Fruit fly (Drosophila melanogaster): ENCODE results near the gene mas.

DNA sequence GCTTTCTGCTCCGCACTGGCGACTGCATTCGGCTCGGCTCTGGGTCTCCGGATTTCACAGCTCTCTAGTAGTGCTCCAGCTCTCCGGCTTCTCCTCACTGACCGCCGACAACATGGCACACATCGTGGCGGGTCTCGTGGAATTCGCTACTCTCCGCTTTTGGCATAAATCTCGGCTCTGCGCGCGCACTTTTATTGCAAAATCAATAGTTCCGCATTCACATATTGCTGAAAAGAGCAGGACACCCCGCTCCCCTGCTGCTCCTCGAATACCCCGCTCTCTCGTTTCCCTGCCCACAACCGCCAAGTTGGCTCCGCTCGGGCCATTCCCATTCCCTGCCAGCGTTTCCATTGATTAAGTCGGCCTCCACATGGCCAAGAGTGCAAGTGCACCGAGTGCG, 18.0 kb upstream of the mas start:
- TF ChIP-seq tj (GFP tag; optimal IDR thresholded peaks at IDR 0.05) = no peak
- TF ChIP-seq kay (GFP tag; ENCODE audit: borderline replicate concordance) = no peak
- TF ChIP-seq CG14711 (tag; optimal IDR thresholded peaks at IDR 0.05) = no peak
- TF ChIP-seq bab1 (GFP tag; optimal IDR thresholded peaks at IDR 0.05) = no peak
- no peak for TF ChIP-seq CG7045 (GFP tag; optimal IDR thresholded peaks at IDR 0.05)
- no peak for TF ChIP-seq ovo (GFP tag; optimal IDR thresholded peaks at IDR 0.05)
- TF ChIP-seq CG33017 (tag; optimal IDR thresholded peaks at IDR 0.05) = no peak
- no peak for TF ChIP-seq CG1620 (GFP tag; optimal IDR thresholded peaks at IDR 0.05)
- no peak for TF ChIP-seq Clk (GFP tag; optimal IDR thresholded peaks at IDR 0.05)
